Worm (Caenorhabditis elegans): ENCODE results near the gene acs-11.

Gene acs-11

ce11 chrII:4775802-4776201 lies 33.9 kb downstream of the acs-11 start:
- TF ChIP-seq peb-1 (tag; optimal IDR thresholded peaks at IDR 0.05) (no peak), snpc-4 (tag; optimal IDR thresholded peaks at IDR 0.05) (no peak), F13H6.1 (tag; optimal IDR thresholded peaks at IDR 0.05) (no peak), lin-13 (GFP tag; optimal IDR thresholded peaks at IDR 0.05) (no peak), C34F6.9 (tag; optimal IDR thresholded peaks at IDR 0.05) (no peak), mbf-1 (tag; optimal IDR thresholded peaks at IDR 0.05) (no peak), nhr-11 (tag; optimal IDR thresholded peaks at IDR 0.05) (no peak)

- TF ChIP-seq crh-2 (tag; optimal IDR thresholded peaks at IDR 0.05) (peak; percentile 16), fos-1 (tag; optimal IDR thresholded peaks at IDR 0.05) (peak; percentile 90), sma-9 (GFP tag; optimal IDR thresholded peaks at IDR 0.05) (peak; percentile 18), sma-9 (tag; optimal IDR thresholded peaks at IDR 0.05) (no peak), mdl-1 (tag; optimal IDR thresholded peaks at IDR 0.05) (no peak)
These were observed 35.0 kb downstream of the acs-11 start, which contains the start of gene F26G1.11 for ce11 chrII:4776933-4777332. TSS of gene F26G1.11 (plus strand) at chrII:4777137.

DNA sequence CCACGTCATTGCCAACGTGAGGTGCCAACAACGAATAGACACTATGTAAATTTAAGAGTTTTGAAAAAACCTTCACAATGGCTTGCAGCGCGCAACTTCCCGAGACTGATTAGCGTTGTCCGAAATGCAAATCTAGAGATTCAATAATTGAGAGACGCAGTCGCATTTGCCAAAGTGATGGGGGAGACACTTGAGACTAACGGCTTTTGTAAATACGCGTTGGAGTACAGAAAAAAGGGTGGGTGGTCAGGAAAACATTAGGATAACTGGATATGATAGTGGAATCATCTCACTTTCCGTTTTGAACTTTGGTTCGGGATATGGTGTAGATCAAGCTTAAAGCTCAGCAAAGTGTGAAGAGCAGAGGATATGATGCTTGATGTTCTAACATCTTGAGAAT lies 37.8 kb downstream of the acs-11 start:
- no peak for TF ChIP-seq lin-39 (tag; optimal IDR thresholded peaks at IDR 0.05)
- TF ChIP-seq nhr-25 (tag; optimal IDR thresholded peaks at IDR 0.05): no peak
- no peak for TF ChIP-seq C34F6.9 (tag; optimal IDR thresholded peaks at IDR 0.05)
- no peak for TF ChIP-seq fos-1 (tag; optimal IDR thresholded peaks at IDR 0.05)
- no peak for TF ChIP-seq nhr-77 (tag; optimal IDR thresholded peaks at IDR 0.05)

DNA sequence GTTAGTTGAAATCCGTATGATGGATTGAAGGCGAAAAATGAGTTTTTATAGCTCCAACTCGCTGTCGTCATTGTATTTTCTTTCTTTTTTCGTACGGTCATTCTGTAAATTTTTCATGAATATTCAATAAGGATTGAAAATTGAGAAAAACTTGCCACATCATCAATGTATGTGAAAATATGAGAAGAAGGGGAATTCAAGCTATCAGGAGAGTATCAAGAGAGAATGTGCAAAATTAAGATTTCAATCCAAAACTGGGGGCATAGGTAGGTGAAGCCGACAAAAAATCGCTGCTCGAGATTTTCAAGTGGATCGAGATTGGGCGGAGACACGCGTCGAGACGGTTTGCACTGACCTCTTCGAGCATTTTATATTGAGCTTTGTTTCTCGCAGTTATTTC lies 42.5 kb downstream of the acs-11 start, which contains the start of gene nep-12:
TSS of gene nep-12 (minus strand) at position 101 of the 400 bp plus-strand sequence.
- TF ChIP-seq alr-1 (tag; optimal IDR thresholded peaks at IDR 0.05) (no peak), ceh-16 (tag; optimal IDR thresholded peaks at IDR 0.05) (no peak), nhr-6 (tag; optimal IDR thresholded peaks at IDR 0.05) (no peak), zag-1 (tag; optimal IDR thresholded peaks at IDR 0.05) (no peak), ztf-4 (tag; optimal IDR thresholded peaks at IDR 0.05) (no peak), peb-1 (tag; optimal IDR thresholded peaks at IDR 0.05) (no peak), nhr-129 (tag; optimal IDR thresholded peaks at IDR 0.05) (no peak), R02D3.7 (tag; optimal IDR thresholded peaks at IDR 0.05) (no peak), snpc-4 (tag; optimal IDR thresholded peaks at IDR 0.05) (no peak), skn-1 (tag; optimal IDR thresholded peaks at IDR 0.05) (no peak), sem-4 (tag; optimal IDR thresholded peaks at IDR 0.05) (no peak), Y55F3AM.14 (GFP tag; optimal IDR thresholded peaks at IDR 0.05) (no peak), F13H6.1 (tag; optimal IDR thresholded peaks at IDR 0.05) (no peak), unc-55 (GFP tag; optimal IDR thresholded peaks at IDR 0.05) (no peak), nhr-21 (tag; optimal IDR thresholded peaks at IDR 0.05) (no peak), aly-2 (tag; optimal IDR thresholded peaks at IDR 0.05) (no peak), dmd-4 (tag; optimal IDR thresholded peaks at IDR 0.05) (no peak), ztf-1 (GFP tag; conservative IDR thresholded peaks at IDR 0.05) (no peak), lsy-2 (tag; optimal IDR thresholded peaks at IDR 0.05) (no peak)

DNA sequence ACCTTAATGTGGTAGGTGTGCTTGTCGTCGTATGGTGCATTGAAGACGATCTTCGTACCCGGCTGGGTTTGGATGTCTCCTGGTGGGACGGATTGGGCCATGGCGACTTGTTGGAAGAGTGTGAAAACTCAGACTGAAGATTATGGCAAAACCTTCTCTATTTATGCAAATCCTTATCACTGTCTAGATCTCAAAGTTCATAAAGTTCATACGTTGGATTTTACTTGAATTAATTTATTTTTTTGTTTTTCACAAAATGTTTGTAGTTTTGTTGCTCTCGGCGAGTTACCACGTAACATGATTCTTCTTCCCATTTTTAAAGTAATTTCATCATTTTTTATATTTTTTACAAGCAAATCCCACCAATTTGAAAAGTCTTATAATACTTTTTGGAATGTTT lies 44.2 kb downstream of the acs-11 start, which contains the start of gene msp-3:
TSS of gene msp-3 (minus strand) at position 101 of the 400 bp plus-strand sequence.
- TF ChIP-seq F13H6.1 (tag; optimal IDR thresholded peaks at IDR 0.05): no peak
- no peak for TF ChIP-seq ztf-11 (tag; optimal IDR thresholded peaks at IDR 0.05)
- no peak for TF ChIP-seq egl-27 (tag; optimal IDR thresholded peaks at IDR 0.05)
- TF ChIP-seq sem-4 (tag; optimal IDR thresholded peaks at IDR 0.05): no peak

DNA sequence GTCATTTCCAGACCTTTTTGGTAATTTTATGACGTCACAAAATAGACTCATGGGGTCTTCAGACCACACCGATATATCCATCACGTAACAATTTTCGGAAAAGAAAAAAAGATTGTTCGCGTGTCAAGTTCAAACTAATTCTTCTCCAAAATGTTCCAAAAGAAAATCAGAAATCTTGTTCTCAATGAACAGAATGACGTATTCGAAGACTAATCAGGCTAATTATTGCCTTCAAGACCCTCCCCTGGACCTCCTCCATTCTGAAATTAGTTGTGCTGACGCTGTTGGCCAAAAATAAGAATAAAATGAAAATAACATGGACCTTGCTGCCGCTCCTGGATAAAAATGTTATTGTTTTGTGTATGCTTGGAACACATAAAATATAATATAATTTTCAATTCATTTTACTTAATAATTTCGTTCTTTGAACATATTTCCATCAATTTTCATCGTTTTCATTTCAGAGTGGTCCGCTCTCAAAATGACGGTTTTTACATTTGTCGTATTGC lies 48.0 kb downstream of the acs-11 start, which contains the start of gene F26G1.15:
TSS of gene F26G1.15 (plus strand) at position 459 of the 509 bp plus-strand sequence.
- TF ChIP-seq lin-39 (tag; optimal IDR thresholded peaks at IDR 0.05) (no peak), ama-1 (optimal IDR thresholded peaks at IDR 0.05) (no peak), ZK546.5 (tag; optimal IDR thresholded peaks at IDR 0.05) (no peak), mab-5 (tag; optimal IDR thresholded peaks at IDR 0.05) (no peak), nhr-25 (tag; optimal IDR thresholded peaks at IDR 0.05) (no peak), unc-62 (GFP tag; optimal IDR thresholded peaks at IDR 0.05) (no peak), nhr-12 (tag; optimal IDR thresholded peaks at IDR 0.05) (no peak), elt-1 (tag; optimal IDR thresholded peaks at IDR 0.05) (no peak), nhr-129 (tag; optimal IDR thresholded peaks at IDR 0.05) (no peak), ztf-11 (tag; optimal IDR thresholded peaks at IDR 0.05) (no peak), ztf-1 (GFP tag; conservative IDR thresholded peaks at IDR 0.05) (no peak)
